Worm (Caenorhabditis elegans) whole organism, L4 larva: ENCODE data around the gene C50E10.2.
A peak's percentile ranks its signal among the peaks of the same experiment; 100 is the strongest.

Source experiments
- D1046.2 ChIP-seq: fragments of 200-800 bp; sonication (Bioruptor generic); IDR thresholded peaks from 2 replicates; pipeline ENCODE4 v1.3.6; 2022; ENCODE audit warnings: missing genetic modification characterization, missing compliant biosample characterization
- Y48G9A.11 ChIP-seq: fragments of 200-800 bp; sonication (Bioruptor generic); IDR thresholded peaks from 2 replicates; pipeline ENCODE4 v1.3.6; 2022; ENCODE audit warnings: missing genetic modification reagents, missing genetic modification characterization, missing compliant biosample characterization
- aha-1 ChIP-seq: fragments of 150-350 bp; peaks from one replicate; lab custom pipeline; 2014; ENCODE audit warnings: missing biosample characterization, missing genetic modification characterization
- ceh-28 ChIP-seq: fragments of 150-350 bp; optimal IDR thresholded peaks from 2 replicates; lab custom pipeline; 2014; ENCODE audit warnings: missing biosample characterization, missing genetic modification reagents, missing genetic modification characterization
- ceh-32 ChIP-seq: sonication (generic microtip); optimal IDR thresholded peaks from 2 replicates; lab custom pipeline; 2016; ENCODE audit warnings: mild to moderate bottlenecking, missing genetic modification characterization, missing compliant biosample characterization; ENCODE audit not compliant: poor library complexity
- ceh-44 ChIP-seq: fragments of 200-800 bp; sonication (Bioruptor generic); IDR thresholded peaks from 2 replicates; pipeline ENCODE4 v1.3.6; 2022; ENCODE audit warnings: missing genetic modification reagents, missing genetic modification characterization, missing compliant biosample characterization
- ces-1 ChIP-seq: fragments of 150-350 bp; sonication (generic microtip); optimal IDR thresholded peaks from 4 replicates; lab custom pipeline; 2014; ENCODE audit warnings: missing biosample characterization, missing genetic modification reagents, missing genetic modification characterization
- ctbp-1 ChIP-seq: fragments of 200-800 bp; sonication (Bioruptor generic); IDR thresholded peaks from 2 replicates; pipeline ENCODE4 v1.3.6; 2022; ENCODE audit warnings: missing genetic modification reagents, missing genetic modification characterization, missing compliant biosample characterization
- daf-16 ChIP-seq, 3 experiments: sonication (generic microtip); optimal IDR thresholded peaks; 2 replicates each; lab custom pipeline; 2016 to 2017; ENCODE audit warnings: missing genetic modification characterization in 3 of 3, missing genetic modification reagents in 3 of 3, mild to moderate bottlenecking in 2 of 3, missing compliant biosample characterization in 2 of 3, missing biosample characterization in 1 of 3, moderate library complexity in 1 of 3
- daf-19 ChIP-seq: fragments of 200-800 bp; sonication (Bioruptor generic); conservative IDR thresholded peaks from 2 replicates; pipeline ENCODE4 v1.3.6; 2022; ENCODE audit warnings: missing genetic modification characterization, missing compliant biosample characterization
- daf-8 ChIP-seq: fragments of 200-800 bp; sonication (Bioruptor generic); IDR thresholded peaks from 2 replicates; pipeline ENCODE4 v1.3.6; 2022; ENCODE audit warnings: missing genetic modification characterization, missing compliant biosample characterization
- dmd-6 ChIP-seq: fragments of 200-800 bp; sonication (Bioruptor generic); IDR thresholded peaks from 2 replicates; pipeline ENCODE4 v1.3.6; 2022; ENCODE audit warnings: missing genetic modification reagents, missing genetic modification characterization, missing compliant biosample characterization
- duxl-1 ChIP-seq: sonication (generic microtip); optimal IDR thresholded peaks from 2 replicates; lab custom pipeline; 2016; ENCODE audit warnings: mild to moderate bottlenecking, missing genetic modification characterization, moderate library complexity, missing compliant biosample characterization; ENCODE audit not compliant: poor library complexity
- egl-43 ChIP-seq: fragments of 200-800 bp; sonication (Bioruptor generic); IDR thresholded peaks from 2 replicates; pipeline ENCODE4 v1.3.6; 2022; ENCODE audit warnings: missing genetic modification reagents, missing genetic modification characterization, missing compliant biosample characterization
- hif-1 ChIP-seq, 2 experiments: sonication (generic microtip); optimal IDR thresholded peaks; 2 replicates each; lab custom pipeline; 2016 to 2017; ENCODE audit warnings: missing compliant biosample characterization in 2 of 2, missing genetic modification characterization in 2 of 2, missing genetic modification reagents in 2 of 2, missing genotype in 2 of 2, mild to moderate bottlenecking in 1 of 2
- hlh-11 ChIP-seq: fragments of 200-800 bp; sonication (Bioruptor generic); optimal IDR thresholded peaks from 2 replicates; lab custom pipeline; 2018; ENCODE audit warnings: mild to moderate bottlenecking, missing genetic modification characterization, missing compliant biosample characterization
- lim-7 ChIP-seq: fragments of 200-800 bp; sonication (Bioruptor generic); IDR thresholded peaks from 2 replicates; pipeline ENCODE4 v1.3.6; 2022; ENCODE audit warnings: missing genetic modification characterization, missing compliant biosample characterization
- lin-1 ChIP-seq: fragments of 200-800 bp; sonication (Bioruptor generic); IDR thresholded peaks from 2 replicates; pipeline ENCODE4 v1.3.6; 2022; ENCODE audit warnings: missing genetic modification reagents, missing genetic modification characterization, missing compliant biosample characterization
- lin-15B ChIP-seq: fragments of 150-350 bp; sonication (generic microtip); optimal IDR thresholded peaks from 3 replicates; lab custom pipeline; 2014; ENCODE audit warnings: missing biosample characterization, missing genetic modification characterization
- lin-38 ChIP-seq: fragments of 200-800 bp; sonication (Bioruptor generic); IDR thresholded peaks from 2 replicates; pipeline ENCODE4 v1.3.6; 2022; ENCODE audit warnings: missing genetic modification reagents, missing genetic modification characterization, missing compliant biosample characterization
- lsy-2 ChIP-seq, 2 experiments: fragments of 150-350 bp in 1 of 2; sonication (generic microtip) in 1 of 2; optimal IDR thresholded peaks; 2 replicates each; lab custom pipeline; 2014 to 2017; ENCODE audit warnings: missing biosample characterization in 2 of 2, missing genetic modification characterization in 2 of 2
- mes-2 ChIP-seq: sonication (generic microtip); optimal IDR thresholded peaks from 2 replicates; lab custom pipeline; 2016; ENCODE audit warnings: missing genotype, mild to moderate bottlenecking, missing genetic modification characterization, missing compliant biosample characterization; ENCODE audit not compliant: poor library complexity, severe bottlenecking
- nhr-111 ChIP-seq: fragments of 200-800 bp; sonication (Bioruptor generic); optimal IDR thresholded peaks from 2 replicates; lab custom pipeline; 2018; ENCODE audit warnings: mild to moderate bottlenecking, missing genetic modification characterization, missing compliant biosample characterization
- nhr-48 ChIP-seq: sonication (generic microtip); optimal IDR thresholded peaks from 2 replicates; lab custom pipeline; 2016; ENCODE audit warnings: mild to moderate bottlenecking, missing genetic modification characterization, missing compliant biosample characterization
- pqm-1 ChIP-seq: sonication (generic microtip); optimal IDR thresholded peaks from 2 replicates; lab custom pipeline; 2017; ENCODE audit warnings: missing biosample characterization, missing genetic modification characterization
- rbr-2 ChIP-seq: sonication (generic microtip); optimal IDR thresholded peaks from 2 replicates; lab custom pipeline; 2016; ENCODE audit warnings: missing genotype, missing genetic modification characterization, missing compliant biosample characterization
- set-16 ChIP-seq: fragments of 200-800 bp; sonication (Bioruptor generic); IDR thresholded peaks from 2 replicates; pipeline ENCODE4 v1.3.6; 2022; ENCODE audit warnings: missing genetic modification reagents, missing genetic modification characterization, missing compliant biosample characterization
- unc-130 ChIP-seq: sonication (generic microtip); optimal IDR thresholded peaks from 2 replicates; lab custom pipeline; 2016; ENCODE audit warnings: missing genetic modification reagents, missing genetic modification characterization, missing compliant biosample characterization
- unc-62 ChIP-seq, 3 experiments: fragments of 150-350 bp in 1 of 3; sonication (generic microtip); optimal IDR thresholded peaks in 2 of 3; peaks in 1 of 3; 1 replicate in 1 of 3; 2 replicates in 2 of 3; lab custom pipeline; 2014 to 2017; ENCODE audit warnings: missing biosample characterization in 3 of 3, missing genetic modification characterization in 3 of 3, missing genetic modification reagents in 3 of 3, missing genotype in 1 of 3

Gene C50E10.2

ce11 chrII:12303142-12303541 lies 6.4 kb downstream of the C50E10.2 start, which contains the start of gene sre-50:
Gene sre-50, plus strand, starts transcription at chrII:12303525.
- TF ChIP-seq dmd-6 (GFP tag; lab: Robert Waterston, UW) (no peak), ceh-28 (peak; percentile 96)

- TF ChIP-seq ctbp-1 (GFP tag; lab: Robert Waterston, UW) = no peak
- no peak for TF ChIP-seq daf-8 (GFP tag; lab: Robert Waterston, UW)
- no peak for TF ChIP-seq daf-16 (GFP tag; optimal IDR thresholded peaks at IDR 0.05; lab: Kevin White, UChicago)
- no peak for TF ChIP-seq daf-16 (tag; optimal IDR thresholded peaks at IDR 0.05; lab: Kevin White, UChicago)
- no peak for TF ChIP-seq hif-1 (tag; optimal IDR thresholded peaks at IDR 0.05; lab: Kevin White, UChicago)
- no peak for TF ChIP-seq nhr-48 (tag; lab: Kevin White, UChicago)
- no peak for TF ChIP-seq pqm-1 (tag; lab: Kevin White, UChicago)
- TF ChIP-seq, all 104 proteins: peak for 0
Measured at ce11 chrII:12302354-12302753, 7.2 kb downstream of the C50E10.2 start, which contains the start of gene C50E10.1. Gene C50E10.1, minus strand, starts transcription at chrII:12302454.

- TF ChIP-seq duxl-1 (tag; lab: Kevin White, UChicago) = no peak
- TF ChIP-seq aha-1 (tag; lab: Kevin White, UChicago) = peak; percentile 42
- no peak for TF ChIP-seq unc-62 (GFP tag; optimal IDR thresholded peaks at IDR 0.05 in 1 of 2; lab: Kevin White, UChicago)
- no peak for TF ChIP-seq unc-62 (tag; optimal IDR thresholded peaks at IDR 0.05; lab: Kevin White, UChicago)
- TF ChIP-seq hlh-11 = no peak
- TF ChIP-seq ceh-28 = peak; percentile 96
- no peak for TF ChIP-seq ceh-44 (GFP tag; lab: Robert Waterston, UW)
Measured at ce11 chrII:12301233-12301632, 8.3 kb downstream of the C50E10.2 start.

- TF ChIP-seq Y48G9A.11 (GFP tag; lab: Robert Waterston, UW) = 0 out of 2 replicates have a peak, but pooled peaks have one; percentile 37
- peak; percentile 88 for TF ChIP-seq ceh-28
- peak; percentile 58 for TF ChIP-seq lin-38 (GFP tag; lab: Robert Waterston, UW)
- TF ChIP-seq lim-7 (GFP tag; lab: Robert Waterston, UW) = no peak
- no peak for TF ChIP-seq rbr-2 (tag; lab: Kevin White, UChicago)
- no peak for TF ChIP-seq lin-15B
- no peak for TF ChIP-seq mes-2 (tag; lab: Kevin White, UChicago)
- no peak for TF ChIP-seq ces-1 (GFP tag; lab: Kevin White, UChicago)
- TF ChIP-seq set-16 (GFP tag; lab: Robert Waterston, UW) = no peak
Measured at ce11 chrII:12300680-12301079, 8.8 kb downstream of the C50E10.2 start.

- TF ChIP-seq lsy-2 (tag; optimal IDR thresholded peaks at IDR 0.05; lab: Kevin White, UChicago) (no peak), egl-43 (no peak), daf-19 (GFP tag; lab: Robert Waterston, UW) (no peak)
- TF ChIP-seq, all 104 proteins: peak for 0
Measured at ce11 chrII:12296591-12296990, 12.9 kb downstream of the C50E10.2 start.

ce11 chrII:12289085-12289484 lies 20.4 kb downstream of the C50E10.2 start, which contains the start of gene Y57A10A.31:
Gene Y57A10A.31, plus strand, starts transcription at chrII:12289385.
- TF ChIP-seq set-16 (GFP tag; lab: Robert Waterston, UW) (no peak), nhr-111 (GFP tag; lab: Kevin White, UChicago) (no peak), D1046.2 (GFP tag; lab: Robert Waterston, UW) (no peak), hif-1 (tag; optimal IDR thresholded peaks at IDR 0.05; lab: Kevin White, UChicago) (no peak)
- TF ChIP-seq, all 104 proteins: peak for 0

- peak; percentile 50 for TF ChIP-seq lin-38 (GFP tag; lab: Robert Waterston, UW)
- no peak for TF ChIP-seq ces-1 (GFP tag; lab: Kevin White, UChicago)
- no peak for TF ChIP-seq ceh-32 (tag; lab: Kevin White, UChicago)
- TF ChIP-seq hlh-11 = no peak
- peak in 1 of 2 experiments; percentile 86 for TF ChIP-seq unc-62 (GFP tag; optimal IDR thresholded peaks at IDR 0.05 in 1 of 2; lab: Kevin White, UChicago)
- TF ChIP-seq unc-62 (tag; optimal IDR thresholded peaks at IDR 0.05; lab: Kevin White, UChicago) = no peak
- TF ChIP-seq Y48G9A.11 (GFP tag; lab: Robert Waterston, UW) = peak; percentile 84
- TF ChIP-seq unc-130 (GFP tag; lab: Kevin White, UChicago) = peak; percentile 15
- TF ChIP-seq lin-1 (GFP tag; lab: Robert Waterston, UW) = no peak
Measured at ce11 chrII:12284045-12284444, 25.5 kb downstream of the C50E10.2 start.
